Worm (Caenorhabditis elegans) whole organism, L3 larva: ENCODE data around the gene F46C3.2.

Experiments used
- R02D3.7 ChIP-seq: fragments of 150-350 bp; optimal IDR thresholded peaks from 2 replicates; lab custom pipeline; 2014; ENCODE audit warnings: missing biosample characterization, missing genetic modification characterization
- aly-2 ChIP-seq: fragments of 150-350 bp; optimal IDR thresholded peaks from 2 replicates; lab custom pipeline; 2014; ENCODE audit warnings: missing biosample characterization, missing genetic modification characterization
- ceh-16 ChIP-seq: sonication (generic microtip); optimal IDR thresholded peaks from 2 replicates; lab custom pipeline; 2017; ENCODE audit warnings: missing biosample characterization, missing genetic modification characterization
- ceh-82 ChIP-seq: fragments of 150-350 bp; optimal IDR thresholded peaks from 2 replicates; lab custom pipeline; 2014; ENCODE audit warnings: missing biosample characterization, missing genetic modification characterization
- ceh-9 ChIP-seq: sonication (generic microtip); optimal IDR thresholded peaks from 2 replicates; lab custom pipeline; 2018; ENCODE audit warnings: missing biosample characterization, missing genetic modification characterization
- daf-12 ChIP-seq: fragments of 150-350 bp; optimal IDR thresholded peaks from 2 replicates; lab custom pipeline; 2014; ENCODE audit warnings: missing biosample characterization, missing genetic modification reagents, missing genetic modification characterization
- egl-27 ChIP-seq: sonication (generic microtip); optimal IDR thresholded peaks from 4 replicates; lab custom pipeline; 2017; ENCODE audit warnings: missing biosample characterization, missing genetic modification reagents, missing genetic modification characterization
- egl-5 ChIP-seq: fragments of 150-350 bp; optimal IDR thresholded peaks from 2 replicates; lab custom pipeline; 2017; ENCODE audit warnings: missing biosample characterization, missing genetic modification reagents, missing genetic modification characterization, inconsistent platforms
- elt-2 ChIP-seq: sonication (generic microtip); optimal IDR thresholded peaks from 2 replicates; lab custom pipeline; 2016; ENCODE audit warnings: missing genetic modification reagents, mild to moderate bottlenecking, missing genetic modification characterization, missing compliant biosample characterization
- eor-1 ChIP-seq, 2 experiments: fragments of 150-350 bp; optimal IDR thresholded peaks; 2 replicates each; lab custom pipeline; 2014 to 2018; ENCODE audit warnings: missing biosample characterization in 2 of 2, missing genetic modification characterization in 2 of 2
- fkh-2 ChIP-seq: fragments of 150-350 bp; optimal IDR thresholded peaks from 2 replicates; lab custom pipeline; 2014; ENCODE audit warnings: missing biosample characterization, missing genetic modification reagents, missing genetic modification characterization
- fos-1 ChIP-seq: fragments of 150-350 bp; optimal IDR thresholded peaks from 2 replicates; lab custom pipeline; 2014; ENCODE audit warnings: missing biosample characterization, missing genetic modification characterization
- lin-39 ChIP-seq: fragments of 150-350 bp; optimal IDR thresholded peaks from 2 replicates; lab custom pipeline; 2018; ENCODE audit warnings: missing biosample characterization, missing genetic modification reagents, missing genetic modification characterization
- nhr-25 ChIP-seq: sonication (generic microtip); optimal IDR thresholded peaks from 2 replicates; lab custom pipeline; 2017; ENCODE audit warnings: missing biosample characterization, missing genetic modification characterization
- nhr-28 ChIP-seq: fragments of 150-350 bp; optimal IDR thresholded peaks from 2 replicates; lab custom pipeline; 2014; ENCODE audit warnings: missing biosample characterization, missing genetic modification characterization
- nhr-43 ChIP-seq: sonication (generic microtip); optimal IDR thresholded peaks from 2 replicates; lab custom pipeline; 2016; ENCODE audit warnings: mild to moderate bottlenecking, missing genetic modification characterization, missing compliant biosample characterization; ENCODE audit not compliant: poor library complexity, severe bottlenecking
- nhr-67 ChIP-seq: fragments of 150-350 bp; optimal IDR thresholded peaks from 2 replicates; lab custom pipeline; 2014; ENCODE audit warnings: missing biosample characterization, missing genetic modification characterization
- sea-2 ChIP-seq: fragments of 150-350 bp; sonication (generic microtip); optimal IDR thresholded peaks from 4 replicates; lab custom pipeline; 2014; ENCODE audit warnings: missing biosample characterization, missing genetic modification reagents, missing genetic modification characterization
- tbx-2 ChIP-seq: sonication (generic microtip); optimal IDR thresholded peaks from 2 replicates; lab custom pipeline; 2016; ENCODE audit warnings: mild to moderate bottlenecking, missing genetic modification characterization, missing compliant biosample characterization
- unc-39 ChIP-seq: sonication (generic microtip); optimal IDR thresholded peaks from 4 replicates; lab custom pipeline; 2017; ENCODE audit warnings: missing biosample characterization, missing genetic modification characterization
- unc-62 ChIP-seq: fragments of 150-350 bp; sonication (generic microtip); optimal IDR thresholded peaks from 4 replicates; lab custom pipeline; 2014; ENCODE audit warnings: missing biosample characterization, missing genetic modification reagents, missing genetic modification characterization
- zag-1 ChIP-seq: fragments of 150-350 bp; optimal IDR thresholded peaks from 2 replicates; lab custom pipeline; 2014; ENCODE audit warnings: missing biosample characterization, missing genetic modification characterization
- ztf-4 ChIP-seq: fragments of 150-350 bp; optimal IDR thresholded peaks from 2 replicates; lab custom pipeline; 2014; ENCODE audit warnings: missing biosample characterization, missing genetic modification characterization

The F46C3.2 gene

ce11 chrX:11370090-11370489, 48.5 kb downstream of the F46C3.2 start:
- no peak for TF ChIP-seq sea-2 (GFP tag; lab: Kevin White, UChicago)
- no peak for TF ChIP-seq zag-1 (tag; lab: Kevin White, UChicago)
- no peak for TF ChIP-seq tbx-2
- TF ChIP-seq aly-2 (tag; lab: Kevin White, UChicago): no peak

ce11 chrX:11368845-11369244, 49.7 kb downstream of the F46C3.2 start:
- TF ChIP-seq lin-39 (tag; lab: Kevin White, UChicago) (peak; percentile 81), fkh-2 (tag; lab: Kevin White, UChicago) (no peak), ceh-16 (tag; lab: Kevin White, UChicago) (no peak), ceh-82 (tag; lab: Kevin White, UChicago) (no peak), egl-5 (tag; lab: Kevin White, UChicago) (peak; percentile 90), eor-1 (tag; optimal IDR thresholded peaks at IDR 0.05; lab: Kevin White, UChicago) (no peak), daf-12 (tag; lab: Kevin White, UChicago) (no peak), fos-1 (tag; lab: Kevin White, UChicago) (no peak), nhr-67 (tag; lab: Kevin White, UChicago) (no peak), unc-39 (tag; lab: Kevin White, UChicago) (no peak), aly-2 (tag; lab: Kevin White, UChicago) (no peak), ceh-9 (tag; lab: Kevin White, UChicago) (no peak)

- TF ChIP-seq R02D3.7 (tag; lab: Kevin White, UChicago) (no peak), ceh-16 (tag; lab: Kevin White, UChicago) (no peak), tbx-2 (no peak), egl-27 (tag; lab: Kevin White, UChicago) (no peak), nhr-25 (no peak), elt-2 (tag; lab: Kevin White, UChicago) (no peak), eor-1 (tag; optimal IDR thresholded peaks at IDR 0.05; lab: Kevin White, UChicago) (no peak), nhr-28 (tag; lab: Kevin White, UChicago) (no peak), unc-39 (tag; lab: Kevin White, UChicago) (no peak)
Observed at ce11 chrX:11368417-11368816, 50.1 kb downstream of the F46C3.2 start, which contains the start of gene ttyh-1. Gene ttyh-1, plus strand, starts transcription at chrX:11368717.

ce11 chrX:11367640-11368039, 50.9 kb downstream of the F46C3.2 start:
- TF ChIP-seq lin-39 (tag; lab: Kevin White, UChicago): peak; percentile 66
- TF ChIP-seq sea-2 (GFP tag; lab: Kevin White, UChicago): peak; percentile 19
- TF ChIP-seq nhr-28 (tag; lab: Kevin White, UChicago): no peak

- TF ChIP-seq unc-62 (GFP tag; lab: Kevin White, UChicago) (no peak), nhr-43 (no peak), elt-2 (tag; lab: Kevin White, UChicago) (peak; percentile 5), ztf-4 (tag; lab: Kevin White, UChicago) (no peak)
Observed at ce11 chrX:11367087-11367486, 51.5 kb downstream of the F46C3.2 start.
